Fruit fly (Drosophila melanogaster): ENCODE measurements around the gene Atu.

The Atu gene

dm6 chr3R:5649903-5650302, 36.7 kb downstream of the Atu start:
- no peak for TF ChIP-seq Crg-1 (GFP tag; optimal IDR thresholded peaks at IDR 0.05)
- TF ChIP-seq CG7045 (GFP tag; optimal IDR thresholded peaks at IDR 0.05) = no peak
- TF ChIP-seq CG14711 (tag; optimal IDR thresholded peaks at IDR 0.05) = no peak
- TF ChIP-seq tj (GFP tag; optimal IDR thresholded peaks at IDR 0.05) = no peak
- TF ChIP-seq CG1620 (GFP tag; optimal IDR thresholded peaks at IDR 0.05) = no peak
- no peak for TF ChIP-seq toe (GFP tag; optimal IDR thresholded peaks at IDR 0.05)
- TF ChIP-seq CG7101 (tag; optimal IDR thresholded peaks at IDR 0.05) = no peak
- no peak for TF ChIP-seq pad (GFP tag; optimal IDR thresholded peaks at IDR 0.05)
- TF ChIP-seq CG11617 (GFP tag; optimal IDR thresholded peaks at IDR 0.05) = no peak
- no peak for TF ChIP-seq kay (GFP tag; ENCODE audit: borderline replicate concordance)
- no peak for TF ChIP-seq Clk (GFP tag; optimal IDR thresholded peaks at IDR 0.05)
- no peak for TF ChIP-seq Hr96 (GFP tag; optimal IDR thresholded peaks at IDR 0.05)
- no peak for TF ChIP-seq Mnt (GFP tag; optimal IDR thresholded peaks at IDR 0.05)
- no peak for TF ChIP-seq CG33017 (tag; optimal IDR thresholded peaks at IDR 0.05)

dm6 chr3R:5653887-5654286, 40.7 kb downstream of the Atu start:
- peak; percentile 48 for TF ChIP-seq cic (GFP tag; optimal IDR thresholded peaks at IDR 0.05)
- TF ChIP-seq bab1 (GFP tag; optimal IDR thresholded peaks at IDR 0.05) = no peak
- no peak for TF ChIP-seq CG33017 (tag; optimal IDR thresholded peaks at IDR 0.05)

- no peak for TF ChIP-seq CG5204 (GFP tag; optimal IDR thresholded peaks at IDR 0.05)
- TF ChIP-seq CG1620 (GFP tag; optimal IDR thresholded peaks at IDR 0.05) = peak; percentile 98
- TF ChIP-seq CG33017 (tag; optimal IDR thresholded peaks at IDR 0.05) = peak; percentile 84
- TF ChIP-seq ovo (GFP tag; optimal IDR thresholded peaks at IDR 0.05) = peak; percentile 97
- peak; percentile 90 for TF ChIP-seq CG12768 (GFP tag; optimal IDR thresholded peaks at IDR 0.05)
- TF ChIP-seq CG7045 (GFP tag; optimal IDR thresholded peaks at IDR 0.05) = peak; percentile 91
- TF ChIP-seq Mnt (GFP tag; optimal IDR thresholded peaks at IDR 0.05) = peak; percentile 87
- peak; percentile 80 for TF ChIP-seq pad (GFP tag; optimal IDR thresholded peaks at IDR 0.05)
- TF ChIP-seq bab1 (GFP tag; optimal IDR thresholded peaks at IDR 0.05) = peak; percentile 90
- TF ChIP-seq toe (GFP tag; optimal IDR thresholded peaks at IDR 0.05) = peak; percentile 98
- TF ChIP-seq CG7101 (tag; optimal IDR thresholded peaks at IDR 0.05) = peak; percentile 92
- TF ChIP-seq cnc (optimal IDR thresholded peaks at IDR 0.05) = no peak
- peak; percentile 90 for TF ChIP-seq Crg-1 (GFP tag; optimal IDR thresholded peaks at IDR 0.05)
- TF ChIP-seq Hr96 (GFP tag; optimal IDR thresholded peaks at IDR 0.05) = peak; percentile 87
- TF ChIP-seq kay (GFP tag; ENCODE audit: borderline replicate concordance) = no peak
- TF ChIP-seq Clk (GFP tag; optimal IDR thresholded peaks at IDR 0.05) = peak; percentile 87
- peak; percentile 61 for TF ChIP-seq cic (GFP tag; optimal IDR thresholded peaks at IDR 0.05)
- TF ChIP-seq CG14711 (tag; optimal IDR thresholded peaks at IDR 0.05) = peak; percentile 84
- TF ChIP-seq tj (GFP tag; optimal IDR thresholded peaks at IDR 0.05) = peak; percentile 86
- TF ChIP-seq CG11617 (GFP tag; optimal IDR thresholded peaks at IDR 0.05) = peak; percentile 94
Observed at dm6 chr3R:5654692-5655181, 41.6 kb downstream of the Atu start, which contains the start of the genes elm and MED27. Gene elm, minus strand, starts transcription at chr3R:5654861. Gene MED27, plus strand, starts transcription at chr3R:5655139.

dm6 chr3R:5658984-5659802, 46.0 kb downstream of the Atu start:
- TF ChIP-seq CG7045 (GFP tag; optimal IDR thresholded peaks at IDR 0.05) (no peak), bab1 (GFP tag; optimal IDR thresholded peaks at IDR 0.05) (peak; percentile 22), Crg-1 (GFP tag; optimal IDR thresholded peaks at IDR 0.05) (no peak), CG11617 (GFP tag; optimal IDR thresholded peaks at IDR 0.05) (no peak), cic (GFP tag; optimal IDR thresholded peaks at IDR 0.05) (peak; percentile 35), CG14711 (tag; optimal IDR thresholded peaks at IDR 0.05) (no peak), tj (GFP tag; optimal IDR thresholded peaks at IDR 0.05) (no peak), kay (GFP tag; ENCODE audit: borderline replicate concordance) (no peak), ovo (GFP tag; optimal IDR thresholded peaks at IDR 0.05) (peak; percentile 77), pad (GFP tag; optimal IDR thresholded peaks at IDR 0.05) (no peak), Clk (GFP tag; optimal IDR thresholded peaks at IDR 0.05) (no peak), toe (GFP tag; optimal IDR thresholded peaks at IDR 0.05) (no peak), Mnt (GFP tag; optimal IDR thresholded peaks at IDR 0.05) (no peak), Hr96 (GFP tag; optimal IDR thresholded peaks at IDR 0.05) (no peak), cnc (optimal IDR thresholded peaks at IDR 0.05) (no peak), CG12768 (GFP tag; optimal IDR thresholded peaks at IDR 0.05) (peak; percentile 32), CG5204 (GFP tag; optimal IDR thresholded peaks at IDR 0.05) (no peak), CG1620 (GFP tag; optimal IDR thresholded peaks at IDR 0.05) (no peak), CG33017 (tag; optimal IDR thresholded peaks at IDR 0.05) (no peak), CG7101 (tag; optimal IDR thresholded peaks at IDR 0.05) (no peak)

- TF ChIP-seq bab1 (GFP tag; optimal IDR thresholded peaks at IDR 0.05) (no peak), cnc (optimal IDR thresholded peaks at IDR 0.05) (no peak), CG7045 (GFP tag; optimal IDR thresholded peaks at IDR 0.05) (no peak), toe (GFP tag; optimal IDR thresholded peaks at IDR 0.05) (peak; percentile 38), Crg-1 (GFP tag; optimal IDR thresholded peaks at IDR 0.05) (peak; percentile 9), Mnt (GFP tag; optimal IDR thresholded peaks at IDR 0.05) (no peak), Hr96 (GFP tag; optimal IDR thresholded peaks at IDR 0.05) (no peak), CG5204 (GFP tag; optimal IDR thresholded peaks at IDR 0.05) (no peak), CG1620 (GFP tag; optimal IDR thresholded peaks at IDR 0.05) (peak; percentile 60), Clk (GFP tag; optimal IDR thresholded peaks at IDR 0.05) (no peak), CG11617 (GFP tag; optimal IDR thresholded peaks at IDR 0.05) (no peak)
Observed at dm6 chr3R:5659829-5660197, 46.7 kb downstream of the Atu start, which contains the start of gene CG2182. Gene CG2182, minus strand, starts transcription at chr3R:5659912.

All from whole organism, adult.